ENCODE assay signal across 2 fruit fly cellular contexts in genomic region chr2L:15337248-15337848, dm6.
TF ChIP-seq lines count a peak whose summit lies in the region.

No protein-coding gene starts in this region.

TF ChIP-seq in whole organism, embryonic, 481 proteins besides CTCF, POLR2A, EP300 and RAD21 (continued from another document and continues in another):
- TF ChIP-seq gce (GFP tag; IDR thresholded peaks at IDR 0.05; lab: Robert Waterston, UW) (no peak), dmrt99B (tag; optimal IDR thresholded peaks at IDR 0.05; lab: Kevin White, UChicago) (peak; percentile 9), CG4820 (GFP tag; optimal IDR thresholded peaks at IDR 0.05; lab: Kevin White, UChicago) (peak; percentile 29), Asciz (GFP tag; optimal IDR thresholded peaks at IDR 0.05; lab: Kevin White, UChicago) (no peak), CG13296 (GFP tag; optimal IDR thresholded peaks at IDR 0.05; lab: Kevin White, UChicago) (no peak), CG6254 (GFP tag; optimal IDR thresholded peaks at IDR 0.05; lab: Kevin White, UChicago) (no peak), CG10267 (tag; optimal IDR thresholded peaks at IDR 0.05; lab: Kevin White, UChicago) (peak; percentile 13), Poxn (GFP tag; IDR thresholded peaks at IDR 0.05; lab: Robert Waterston, UW) (no peak), pfk (GFP tag; optimal IDR thresholded peaks at IDR 0.05; lab: Kevin White, UChicago) (no peak), Dip3 (GFP tag; optimal IDR thresholded peaks at IDR 0.05; lab: Kevin White, UChicago) (no peak), E2f2 (GFP tag; IDR thresholded peaks at IDR 0.05; lab: Robert Waterston, UW) (no peak), CG15514 (GFP tag; optimal IDR thresholded peaks at IDR 0.05; lab: Kevin White, UChicago) (no peak), CG13894 (tag; optimal IDR thresholded peaks at IDR 0.05; lab: Kevin White, UChicago) (no peak), otp (GFP tag; IDR thresholded peaks at IDR 0.05; lab: Robert Waterston, UW) (no peak), CG6272 (GFP tag; IDR thresholded peaks at IDR 0.05; lab: Robert Waterston, UW) (no peak), CG32532 (GFP tag; IDR thresholded peaks at IDR 0.05; lab: Robert Waterston, UW) (peak; percentile 38; the same call in 1 of the 2 replicates), CG30431 (GFP tag; optimal IDR thresholded peaks at IDR 0.05; lab: Kevin White, UChicago) (peak; percentile 15), MBD-R2 (GFP tag; IDR thresholded peaks at IDR 0.05; lab: Robert Waterston, UW) (no peak), Oli (tag; optimal IDR thresholded peaks at IDR 0.05; lab: Kevin White, UChicago) (peak; percentile 37), CG16863 (GFP tag; optimal IDR thresholded peaks at IDR 0.05; lab: Kevin White, UChicago) (peak; percentile 12), mam (GFP tag; optimal IDR thresholded peaks at IDR 0.05; lab: Kevin White, UChicago) (peak; percentile 2), Dad (GFP tag; optimal IDR thresholded peaks at IDR 0.05; lab: Kevin White, UChicago) (no peak), CG2129 (GFP tag; IDR thresholded peaks at IDR 0.05; lab: Robert Waterston, UW; ENCODE audit: partially characterized antibody) (no peak), CG9727 (GFP tag; optimal IDR thresholded peaks at IDR 0.05; lab: Kevin White, UChicago) (peak; percentile 35), CoRest (tag; optimal IDR thresholded peaks at IDR 0.05; lab: Kevin White, UChicago) (no peak), Dfd (GFP tag; optimal IDR thresholded peaks at IDR 0.05; lab: Kevin White, UChicago) (no peak), CG1792 (GFP tag; optimal IDR thresholded peaks at IDR 0.05; lab: Kevin White, UChicago) (no peak), unpg (GFP tag; optimal IDR thresholded peaks at IDR 0.05; lab: Kevin White, UChicago) (peak; percentile 57), emc (GFP tag; optimal IDR thresholded peaks at IDR 0.05; lab: Kevin White, UChicago) (no peak), pzg (GFP tag; optimal IDR thresholded peaks at IDR 0.05; lab: Kevin White, UChicago) (no peak), Xrp1 (GFP tag; IDR thresholded peaks at IDR 0.05; lab: Robert Waterston, UW) (peak; percentile 62; the same call in 1 of the 2 replicates), dmrt11E (tag; optimal IDR thresholded peaks at IDR 0.05; lab: Kevin White, UChicago) (peak; percentile 53), CG7928 (GFP tag; optimal IDR thresholded peaks at IDR 0.05; lab: Kevin White, UChicago) (no peak), shn (GFP tag; optimal IDR thresholded peaks at IDR 0.05; lab: Kevin White, UChicago) (no peak), CG31388 (GFP tag; optimal IDR thresholded peaks at IDR 0.05; lab: Kevin White, UChicago) (no peak), CG31441 (GFP tag; IDR thresholded peaks at IDR 0.05; lab: Robert Waterston, UW) (peak; percentile 40; the same call in 1 of the 2 replicates), az2 (GFP tag; optimal IDR thresholded peaks at IDR 0.05; lab: Kevin White, UChicago) (peak; percentile 29), Blimp-1 (GFP tag; optimal IDR thresholded peaks at IDR 0.05; lab: Kevin White, UChicago) (peak; percentile 21), pho (GFP tag; optimal IDR thresholded peaks at IDR 0.05; lab: Kevin White, UChicago) (no peak), row (GFP tag; IDR thresholded peaks at IDR 0.05; lab: Robert Waterston, UW) (0 out of 3 replicates have a peak, but pooled peaks have one; percentile 29), Meics (GFP tag; optimal IDR thresholded peaks at IDR 0.05; lab: Kevin White, UChicago) (no peak), chn (GFP tag; optimal IDR thresholded peaks at IDR 0.05; lab: Kevin White, UChicago) (peak; percentile 3), fd64A (GFP tag; optimal IDR thresholded peaks at IDR 0.05; lab: Kevin White, UChicago) (no peak), CG11560 (tag; IDR thresholded peaks at IDR 0.05; lab: Robert Waterston, UW) (0 out of 3 replicates have a peak, but pooled peaks have one; percentile 36), ems (GFP tag; optimal IDR thresholded peaks at IDR 0.05; lab: Kevin White, UChicago) (no peak), Camta (GFP tag; optimal IDR thresholded peaks at IDR 0.05; lab: Kevin White, UChicago) (no peak), jing (GFP tag; optimal IDR thresholded peaks at IDR 0.05; lab: Kevin White, UChicago) (peak; percentile 33), stc (GFP tag; IDR thresholded peaks at IDR 0.05; lab: Robert Waterston, UW) (no peak), Optix (GFP tag; IDR thresholded peaks at IDR 0.05; lab: Robert Waterston, UW) (no peak), lola (GFP tag; optimal IDR thresholded peaks at IDR 0.05; lab: Kevin White, UChicago) (peak in 1 of 3 experiments; percentile 26), Hand (GFP tag; optimal IDR thresholded peaks at IDR 0.05; lab: Kevin White, UChicago) (no peak), maf-S (GFP tag; optimal IDR thresholded peaks at IDR 0.05; lab: Kevin White, UChicago) (no peak), bsh (GFP tag; optimal IDR thresholded peaks at IDR 0.05; lab: Kevin White, UChicago) (peak in 1 of 2 experiments; percentile 61), slp2 (GFP tag; optimal IDR thresholded peaks at IDR 0.05; lab: Kevin White, UChicago) (no peak), gfzf (GFP tag; optimal IDR thresholded peaks at IDR 0.05; lab: Kevin White, UChicago) (no peak), Ptx1 (GFP tag; IDR thresholded peaks at IDR 0.05; lab: Robert Waterston, UW) (peak; percentile 51), bab2 (GFP tag; optimal IDR thresholded peaks at IDR 0.05; lab: Kevin White, UChicago) (no peak), HmgD (GFP tag; optimal IDR thresholded peaks at IDR 0.05; lab: Kevin White, UChicago) (no peak), Max (GFP tag; optimal IDR thresholded peaks at IDR 0.05; lab: Kevin White, UChicago) (no peak), tna (GFP tag; IDR thresholded peaks at IDR 0.05; lab: Robert Waterston, UW; ENCODE audit: partially characterized antibody) (no peak), br (optimal IDR thresholded peaks at IDR 0.05; lab: Kevin White, UChicago) (no peak), eyg (GFP tag; optimal IDR thresholded peaks at IDR 0.05; lab: Kevin White, UChicago) (peak; percentile 3), CG7839 (tag; optimal IDR thresholded peaks at IDR 0.05; lab: Kevin White, UChicago) (peak; percentile 41), zf30C (GFP tag; optimal IDR thresholded peaks at IDR 0.05; lab: Kevin White, UChicago) (no peak), chif (GFP tag; optimal IDR thresholded peaks at IDR 0.05; lab: Kevin White, UChicago) (peak; percentile 3 to 43), CG17328 (GFP tag; IDR thresholded peaks at IDR 0.05; lab: Robert Waterston, UW) (peak; percentile 45; the same call in 1 of the 2 replicates), trh (GFP tag; optimal IDR thresholded peaks at IDR 0.05; lab: Kevin White, UChicago) (no peak)

TF ChIP-seq in whole organism, prepupa, 60 proteins besides CTCF, POLR2A, EP300 and RAD21 (continued from another document):
- TF ChIP-seq Met (GFP tag; optimal IDR thresholded peaks at IDR 0.05; lab: Kevin White, UChicago): peak; percentile 24
- peak; percentile 22 for TF ChIP-seq Sox14 (GFP tag; optimal IDR thresholded peaks at IDR 0.05; lab: Kevin White, UChicago)
- TF ChIP-seq OdsH (GFP tag; optimal IDR thresholded peaks at IDR 0.05; lab: Kevin White, UChicago): peak; percentile 40
- TF ChIP-seq CG11294 (GFP tag; IDR thresholded peaks at IDR 0.05; lab: Robert Waterston, UW): no peak
- peak; percentile 61 for TF ChIP-seq Eip78C (GFP tag; lab: Kevin White, UChicago)
- no peak for TF ChIP-seq fkh (GFP tag; optimal IDR thresholded peaks at IDR 0.05; lab: Kevin White, UChicago)
- peak; percentile 17 for TF ChIP-seq net (GFP tag; optimal IDR thresholded peaks at IDR 0.05; lab: Kevin White, UChicago)
- no peak for TF ChIP-seq cyc (GFP tag; optimal IDR thresholded peaks at IDR 0.05; lab: Kevin White, UChicago)
- peak; percentile 15 for TF ChIP-seq topi (GFP tag; optimal IDR thresholded peaks at IDR 0.05; lab: Kevin White, UChicago)
- TF ChIP-seq dac (GFP tag; optimal IDR thresholded peaks at IDR 0.05; lab: Kevin White, UChicago): no peak
- peak; percentile 31 for TF ChIP-seq Ets96B (tag; optimal IDR thresholded peaks at IDR 0.05; lab: Kevin White, UChicago)
- TF ChIP-seq Lpt (GFP tag; optimal IDR thresholded peaks at IDR 0.05; lab: Kevin White, UChicago): peak; percentile 14
- no peak for TF ChIP-seq CG11762 (GFP tag; optimal IDR thresholded peaks at IDR 0.05; lab: Kevin White, UChicago; ENCODE audit: insufficient read depth)
- peak; percentile 39 for TF ChIP-seq Hr4 (GFP tag; optimal IDR thresholded peaks at IDR 0.05; lab: Kevin White, UChicago)
- peak; percentile 19 for TF ChIP-seq CG32006 (GFP tag; optimal IDR thresholded peaks at IDR 0.05; lab: Kevin White, UChicago)
- no peak for TF ChIP-seq CG6276 (GFP tag; optimal IDR thresholded peaks at IDR 0.05; lab: Kevin White, UChicago)
- TF ChIP-seq Eip93F (GFP tag; optimal IDR thresholded peaks at IDR 0.05; lab: Kevin White, UChicago): no peak
- TF ChIP-seq Hr39 (GFP tag; optimal IDR thresholded peaks at IDR 0.05; lab: Kevin White, UChicago): peak; percentile 35
- peak; percentile 53 for TF ChIP-seq CG3919 (GFP tag; optimal IDR thresholded peaks at IDR 0.05; lab: Kevin White, UChicago)
- TF ChIP-seq Ets21C (GFP tag; optimal IDR thresholded peaks at IDR 0.05; lab: Kevin White, UChicago): no peak
- peak; percentile 29 for TF ChIP-seq CG31627 (GFP tag; optimal IDR thresholded peaks at IDR 0.05; lab: Kevin White, UChicago)
- TF ChIP-seq svp (GFP tag; lab: Kevin White, UChicago): peak; percentile 8
- no peak for TF ChIP-seq CG11902 (GFP tag; optimal IDR thresholded peaks at IDR 0.05; lab: Kevin White, UChicago)
- peak; percentile 34 for TF ChIP-seq esn (GFP tag; optimal IDR thresholded peaks at IDR 0.05; lab: Kevin White, UChicago)
- TF ChIP-seq dsx (GFP tag; optimal IDR thresholded peaks at IDR 0.05; lab: Kevin White, UChicago; ENCODE audit: poor library complexity, severe bottlenecking): no peak
